Fruit fly (Drosophila melanogaster) whole organism, embryonic: Measurements from ENCODE around the gene CG34347.

ENCODE experiments used
- ATbp ChIP-seq: fragments of 200-800 bp; sonication (Bioruptor generic); optimal IDR thresholded peaks from 2 replicates; lab custom pipeline; 2017; ENCODE audit warnings: missing biosample characterization, mild to moderate bottlenecking, missing genetic modification characterization, missing genetic modification reagents
- Awh ChIP-seq: fragments of 200-800 bp; sonication (Bioruptor generic); IDR thresholded peaks from 2 replicates; pipeline ENCODE4, ENCODE4 v1.3.6; 2022; ENCODE audit warnings: missing biosample characterization, missing genetic modification characterization
- B-H1 ChIP-seq: fragments of 200-800 bp; sonication (Bioruptor generic); IDR thresholded peaks from 3 replicates; pipeline ENCODE4 v1.3.6; 2022; ENCODE audit warnings: missing biosample characterization, missing genetic modification characterization
- B-H2 ChIP-seq: fragments of 200-800 bp; sonication (Bioruptor generic); optimal IDR thresholded peaks from 2 replicates; lab custom pipeline; 2018; ENCODE audit warnings: missing biosample characterization, mild to moderate bottlenecking, missing genetic modification characterization
- CG10321 ChIP-seq: fragments of 200-800 bp; sonication (Bioruptor generic); IDR thresholded peaks from 2 replicates; pipeline ENCODE4 v1.3.6; 2022; ENCODE audit warnings: missing biosample characterization, missing genetic modification characterization
- CG11398 ChIP-seq: fragments of 200-800 bp; sonication (Bioruptor generic); optimal IDR thresholded peaks from 2 replicates; lab custom pipeline; 2016; ENCODE audit warnings: missing biosample characterization, missing genetic modification characterization
- CG11696 ChIP-seq: fragments of 200-800 bp; sonication (Bioruptor generic); IDR thresholded peaks from 2 replicates; pipeline ENCODE4 v1.3.6; 2022; ENCODE audit warnings: missing biosample characterization, missing genetic modification characterization
- CG13775 ChIP-seq: fragments of 200-800 bp; sonication (Bioruptor generic); optimal IDR thresholded peaks from 3 replicates; lab custom pipeline; 2017; ENCODE audit warnings: missing biosample characterization, mild to moderate bottlenecking, missing genetic modification characterization
- CG14710 ChIP-seq: fragments of 200-800 bp; sonication (Bioruptor generic); optimal IDR thresholded peaks from 3 replicates; lab custom pipeline; 2019; ENCODE audit warnings: missing biosample characterization, mild to moderate bottlenecking, missing genetic modification characterization, moderate library complexity
- CG15601 ChIP-seq: fragments of 200-800 bp; sonication (Bioruptor generic); optimal IDR thresholded peaks from 3 replicates; lab custom pipeline; 2019; ENCODE audit warnings: missing biosample characterization, mild to moderate bottlenecking, missing genetic modification characterization, moderate library complexity
- CG17829 ChIP-seq: fragments of 200-800 bp; optimal IDR thresholded peaks from 2 replicates; lab custom pipeline; 2019; ENCODE audit warnings: missing biosample characterization, mild to moderate bottlenecking, missing genetic modification characterization, moderate library complexity
- CG18262 ChIP-seq: fragments of 200-800 bp; optimal IDR thresholded peaks from 3 replicates; lab custom pipeline; 2019; ENCODE audit warnings: missing biosample characterization, mild to moderate bottlenecking, missing genetic modification characterization, moderate library complexity
- CG2120 ChIP-seq: fragments of 200-800 bp; sonication (Bioruptor generic); optimal IDR thresholded peaks from 3 replicates; lab custom pipeline; 2016; ENCODE audit warnings: missing biosample characterization, missing genetic modification characterization
- CG32532 ChIP-seq: fragments of 200-800 bp; sonication (Bioruptor generic); IDR thresholded peaks from 2 replicates; pipeline ENCODE4 v1.3.6; 2022; ENCODE audit warnings: missing biosample characterization, missing genetic modification characterization
- CG3281 ChIP-seq: fragments of 200-800 bp; sonication (Bioruptor generic); optimal IDR thresholded peaks from 3 replicates; lab custom pipeline; 2017; ENCODE audit warnings: missing biosample characterization, mild to moderate bottlenecking, missing genetic modification characterization
- CG3407 ChIP-seq: fragments of 200-800 bp; sonication (Bioruptor generic); optimal IDR thresholded peaks from 2 replicates; lab custom pipeline; 2018; ENCODE audit warnings: missing biosample characterization, mild to moderate bottlenecking, missing genetic modification characterization
- CG34224 ChIP-seq: fragments of 200-800 bp; sonication (Bioruptor generic); IDR thresholded peaks from 3 replicates; pipeline ENCODE4 v1.3.6; 2022; ENCODE audit warnings: missing biosample characterization, missing genetic modification characterization; ENCODE audit not compliant: partially characterized antibody
- CG4360 ChIP-seq: fragments of 200-800 bp; sonication (Bioruptor generic); IDR thresholded peaks from 2 replicates; pipeline ENCODE4 v1.3.6; 2022; ENCODE audit warnings: missing biosample characterization, missing genetic modification characterization
- CG6254 ChIP-seq: fragments of 200-800 bp; sonication (Bioruptor generic); optimal IDR thresholded peaks from 3 replicates; lab custom pipeline; 2017; ENCODE audit warnings: mild to moderate bottlenecking, missing biosample characterization, missing genetic modification reagents, missing genetic modification characterization
- CG6683 ChIP-seq: fragments of 200-800 bp; sonication (Bioruptor generic); optimal IDR thresholded peaks from 2 replicates; lab custom pipeline; 2017; ENCODE audit warnings: missing biosample characterization, mild to moderate bottlenecking, missing genetic modification characterization, missing genetic modification reagents
- CG6765 ChIP-seq: fragments of 200-800 bp; sonication (Bioruptor generic); optimal IDR thresholded peaks from 3 replicates; lab custom pipeline; 2017; ENCODE audit warnings: missing biosample characterization, mild to moderate bottlenecking, missing genetic modification characterization
- CG9437 ChIP-seq: fragments of 200-800 bp; sonication (Bioruptor generic); optimal IDR thresholded peaks from 2 replicates; lab custom pipeline; 2018; ENCODE audit warnings: missing biosample characterization, mild to moderate bottlenecking, missing genetic modification characterization
- CG9932 ChIP-seq: fragments of 200-800 bp; sonication (Bioruptor generic); IDR thresholded peaks from 2 replicates; pipeline ENCODE4 v1.3.6; 2022; ENCODE audit warnings: missing biosample characterization, missing genetic modification characterization
- Chrac-16 ChIP-seq: fragments of 200-800 bp; sonication (Bioruptor generic); optimal IDR thresholded peaks from 3 replicates; lab custom pipeline; 2016; ENCODE audit warnings: missing biosample characterization, missing genetic modification characterization
- Dip3 ChIP-seq: fragments of 200-800 bp; sonication (Bioruptor generic); optimal IDR thresholded peaks from 3 replicates; lab custom pipeline; 2016; ENCODE audit warnings: missing biosample characterization, missing genetic modification characterization
- Dp ChIP-seq: fragments of 200-800 bp; sonication (Bioruptor generic); optimal IDR thresholded peaks from 2 replicates; lab custom pipeline; 2018; ENCODE audit warnings: missing biosample characterization, mild to moderate bottlenecking, missing genetic modification characterization, moderate library complexity
- Eip74EF ChIP-seq, 2 experiments: fragments of 200-800 bp in 1 of 2; fragments of >200 bp in 1 of 2; sonication (Bioruptor generic) in 1 of 2; optimal IDR thresholded peaks; 2 replicates each; lab custom pipeline; 2017 to 2019; ENCODE audit warnings: missing biosample characterization in 2 of 2, missing genetic modification characterization in 2 of 2, mild to moderate bottlenecking in 1 of 2, moderate library complexity in 1 of 2
- HLH54F ChIP-seq: fragments of 200-800 bp; sonication (Bioruptor generic); optimal IDR thresholded peaks from 3 replicates; lab custom pipeline; 2016; ENCODE audit warnings: missing biosample characterization, missing genetic modification characterization
- Opbp ChIP-seq: fragments of 200-800 bp; sonication (Bioruptor generic); IDR thresholded peaks from 3 replicates; pipeline ENCODE4 v1.3.6; 2022; ENCODE audit warnings: missing biosample characterization, missing genetic modification characterization; ENCODE audit not compliant: partially characterized antibody
- Six4 ChIP-seq: fragments of 200-800 bp; sonication (Bioruptor generic); optimal IDR thresholded peaks from 2 replicates; lab custom pipeline; 2016; ENCODE audit warnings: missing biosample characterization, missing genetic modification characterization
- Trl ChIP-seq, 3 experiments: fragments of >200 bp in 2 of 3; fragments of 200-800 bp in 1 of 3; sonication (Bioruptor generic) in 1 of 3; optimal IDR thresholded peaks; 2 replicates in 1 of 3; 3 replicates in 2 of 3; lab custom pipeline; 2016 to 2017; ENCODE audit warnings: missing biosample characterization in 1 of 3, missing genetic modification characterization in 1 of 3
- Usf ChIP-seq: fragments of 200-800 bp; sonication (Bioruptor generic); optimal IDR thresholded peaks from 2 replicates; lab custom pipeline; 2017; ENCODE audit warnings: missing genotype, missing biosample characterization, missing genetic modification characterization
- ara ChIP-seq: fragments of 200-800 bp; sonication (Bioruptor generic); IDR thresholded peaks from 2 replicates; pipeline ENCODE4 v1.3.6; 2022; ENCODE audit warnings: missing biosample characterization, missing genetic modification characterization
- bigmax ChIP-seq: fragments of 200-800 bp; sonication (Bioruptor generic); optimal IDR thresholded peaks from 2 replicates; lab custom pipeline; 2018; ENCODE audit warnings: missing biosample characterization, mild to moderate bottlenecking, missing genetic modification characterization
- br ChIP-seq: fragments of >200 bp; optimal IDR thresholded peaks from 2 replicates; lab custom pipeline; 2017
- ci ChIP-seq: fragments of 200-800 bp; sonication (Bioruptor generic); IDR thresholded peaks from 3 replicates; pipeline ENCODE4 v1.3.6; 2022; ENCODE audit warnings: missing biosample characterization, missing genetic modification characterization
- fd102C ChIP-seq: fragments of 200-800 bp; sonication (Bioruptor generic); optimal IDR thresholded peaks from 2 replicates; lab custom pipeline; 2018; ENCODE audit warnings: missing biosample characterization, mild to moderate bottlenecking, missing genetic modification characterization, moderate library complexity
- fru ChIP-seq: fragments of >200 bp; optimal IDR thresholded peaks from 2 replicates; lab custom pipeline; 2017
- hth ChIP-seq: fragments of >200 bp; optimal IDR thresholded peaks from 2 replicates; lab custom pipeline; 2017; ENCODE audit warnings: inconsistent platforms
- ind ChIP-seq: fragments of 200-800 bp; sonication (Bioruptor generic); optimal IDR thresholded peaks from 3 replicates; lab custom pipeline; 2016; ENCODE audit warnings: missing biosample characterization, missing genetic modification characterization
- inv ChIP-seq: fragments of 200-800 bp; sonication (Bioruptor generic); IDR thresholded peaks from 2 replicates; pipeline ENCODE4 v1.3.6; 2022; ENCODE audit warnings: missing biosample characterization, missing genetic modification characterization; ENCODE audit not compliant: partially characterized antibody
- knrl ChIP-seq: fragments of 200-800 bp; sonication (Bioruptor generic); IDR thresholded peaks from 3 replicates; pipeline ENCODE4 v1.3.6; 2022; ENCODE audit warnings: missing biosample characterization, missing genetic modification characterization; ENCODE audit not compliant: partially characterized antibody
- pho ChIP-seq: fragments of 200-800 bp; sonication (Bioruptor generic); optimal IDR thresholded peaks from 2 replicates; lab custom pipeline; 2016; ENCODE audit warnings: missing biosample characterization, missing genetic modification characterization
- phol ChIP-seq: fragments of 200-800 bp; sonication (Bioruptor generic); optimal IDR thresholded peaks from 3 replicates; lab custom pipeline; 2018; ENCODE audit warnings: missing biosample characterization, mild to moderate bottlenecking, missing genetic modification characterization, moderate library complexity
- pnt ChIP-seq: fragments of 200-800 bp; sonication (Bioruptor generic); optimal IDR thresholded peaks from 3 replicates; lab custom pipeline; 2016; ENCODE audit warnings: missing biosample characterization, missing genetic modification characterization
- sna ChIP-seq: fragments of 200-800 bp; sonication (Bioruptor generic); IDR thresholded peaks from 2 replicates; pipeline ENCODE4 v1.3.6; 2022; ENCODE audit warnings: missing biosample characterization, missing genetic modification characterization; ENCODE audit not compliant: partially characterized antibody
- so ChIP-seq: fragments of 200-800 bp; sonication (Bioruptor generic); IDR thresholded peaks from 3 replicates; pipeline ENCODE4 v1.3.6; 2022; ENCODE audit warnings: missing biosample characterization, missing genetic modification characterization
- tgo ChIP-seq: fragments of 200-800 bp; sonication (Bioruptor generic); IDR thresholded peaks from 3 replicates; pipeline ENCODE4 v1.3.6; 2022; ENCODE audit warnings: missing biosample characterization, missing genetic modification characterization
- tx ChIP-seq: fragments of 200-800 bp; sonication (Bioruptor generic); optimal IDR thresholded peaks from 2 replicates; lab custom pipeline; 2016; ENCODE audit warnings: missing biosample characterization, missing genetic modification characterization
- vfl ChIP-seq: fragments of 200-800 bp; sonication (Bioruptor generic); optimal IDR thresholded peaks from 2 replicates; lab custom pipeline; 2016; ENCODE audit warnings: missing biosample characterization, missing genetic modification characterization
- wdn ChIP-seq: fragments of 200-800 bp; sonication (Bioruptor generic); IDR thresholded peaks from 2 replicates; pipeline ENCODE4 v1.3.6; 2022; ENCODE audit warnings: missing biosample characterization, missing genetic modification characterization

CG34347 gene

DNA sequence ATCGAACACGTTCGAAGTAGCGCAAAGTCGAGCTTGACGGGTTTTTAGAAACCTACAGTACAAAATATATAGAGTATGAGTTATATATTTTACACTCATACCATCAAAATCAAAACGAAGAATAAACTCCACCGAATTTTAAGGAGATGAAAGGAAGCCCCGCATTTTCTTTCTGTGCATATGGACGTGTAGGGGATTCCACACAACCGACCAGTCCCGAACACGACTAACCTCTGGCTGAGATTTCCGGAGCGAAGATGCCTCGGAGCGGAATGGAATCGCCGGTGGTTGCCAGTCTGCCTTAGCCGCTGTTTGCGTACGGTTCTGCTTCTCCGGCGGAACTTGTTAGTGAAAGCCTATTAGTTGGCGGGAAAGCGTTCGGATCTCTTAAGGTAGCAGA is 73.2 kb downstream of the CG34347 start (continued):
- TF ChIP-seq CG18262 (tag; lab: Kevin White, UChicago) (peak; percentile 96), br (lab: Kevin White, UChicago) (no peak), fru (lab: Kevin White, UChicago) (no peak), CG34224 (GFP tag; lab: Robert Waterston, UW) (no peak), ara (peak; percentile 98), CG9932 (peak; percentile 99), knrl (GFP tag; lab: Robert Waterston, UW) (no peak; the same call in 2 of the 3 replicates), bigmax (GFP tag; lab: Kevin White, UChicago) (peak; percentile 69), tgo (GFP tag; lab: Robert Waterston, UW) (peak; percentile 98), Chrac-16 (GFP tag; lab: Kevin White, UChicago) (peak; percentile 97), HLH54F (GFP tag; lab: Kevin White, UChicago) (peak; percentile 99), Dp (GFP tag; lab: Kevin White, UChicago) (peak; percentile 20), CG2120 (GFP tag; lab: Kevin White, UChicago) (peak; percentile 99), so (peak; percentile 97), CG17829 (tag; lab: Kevin White, UChicago) (peak; percentile 98), phol (tag; lab: Kevin White, UChicago) (peak; percentile 96), CG32532 (GFP tag; lab: Robert Waterston, UW) (peak; percentile 99), Six4 (peak; percentile 92), hth (no peak), CG14710 (tag; lab: Kevin White, UChicago) (peak; percentile 87), pho (GFP tag; lab: Kevin White, UChicago) (peak; percentile 99), Eip74EF (GFP tag; optimal IDR thresholded peaks at IDR 0.05; lab: Kevin White, UChicago) (peak in 1 of 2 experiments; percentile 92), tx (GFP tag; lab: Kevin White, UChicago) (peak; percentile 97), fd102C (GFP tag; lab: Kevin White, UChicago) (peak; percentile 52), Trl (optimal IDR thresholded peaks at IDR 0.05; lab: Kevin White, UChicago) (peak; percentile 19 to 45), Trl (GFP tag; optimal IDR thresholded peaks at IDR 0.05; lab: Kevin White, UChicago) (peak; percentile 99), CG15601 (tag; lab: Kevin White, UChicago) (peak; percentile 94), vfl (GFP tag; lab: Kevin White, UChicago) (peak; percentile 98), Opbp (GFP tag; lab: Robert Waterston, UW) (no peak), pnt (peak; percentile 98), CG6765 (GFP tag; lab: Kevin White, UChicago) (peak; percentile 92), ATbp (GFP tag; lab: Kevin White, UChicago) (peak; percentile 97), sna (GFP tag; lab: Robert Waterston, UW) (no peak), Dip3 (GFP tag; lab: Kevin White, UChicago) (peak; percentile 97), CG6254 (GFP tag; lab: Kevin White, UChicago) (peak; percentile 86), Usf (GFP tag; lab: Kevin White, UChicago) (peak; percentile 96), ind (GFP tag; lab: Kevin White, UChicago) (peak; percentile 98), wdn (GFP tag; lab: Robert Waterston, UW) (peak; percentile 97), CG9437 (GFP tag; lab: Kevin White, UChicago) (peak; percentile 86), CG4360 (GFP tag; lab: Robert Waterston, UW) (peak; percentile 79), Awh (GFP tag; lab: Robert Waterston, UW) (peak; percentile 96), ci (GFP tag; lab: Robert Waterston, UW) (peak; percentile 97), B-H2 (GFP tag; lab: Kevin White, UChicago) (peak; percentile 60), CG10321 (GFP tag; lab: Robert Waterston, UW) (peak; percentile 74), CG3407 (GFP tag; lab: Kevin White, UChicago) (peak; percentile 93), CG11696 (GFP tag; lab: Robert Waterston, UW) (peak; percentile 93), B-H1 (GFP tag; lab: Robert Waterston, UW) (peak; percentile 96), CG13775 (GFP tag; lab: Kevin White, UChicago) (peak; percentile 95), CG3281 (peak; percentile 96), inv (GFP tag; lab: Robert Waterston, UW) (no peak), CG6683 (GFP tag; lab: Kevin White, UChicago) (peak; percentile 91), CG11398 (GFP tag; lab: Kevin White, UChicago) (peak; percentile 95)
